Fruit fly (Drosophila melanogaster) whole organism, embryonic: Measurements from ENCODE around the gene Uro.

Experiments
- Asciz ChIP-seq: fragments of 200-800 bp; sonication (Bioruptor generic); optimal IDR thresholded peaks from 2 replicates; lab custom pipeline; 2017; ENCODE audit warnings: missing biosample characterization, mild to moderate bottlenecking, missing genetic modification characterization, missing genetic modification reagents
- CG10267 ChIP-seq: fragments of 200-800 bp; sonication (Bioruptor generic); optimal IDR thresholded peaks from 2 replicates; lab custom pipeline; 2018; ENCODE audit warnings: missing biosample characterization, mild to moderate bottlenecking, missing genetic modification characterization, moderate library complexity
- CG10462 ChIP-seq: fragments of 200-800 bp; sonication (Bioruptor generic); optimal IDR thresholded peaks from 2 replicates; lab custom pipeline; 2016; ENCODE audit warnings: missing biosample characterization, missing genetic modification characterization
- CG10654 ChIP-seq: fragments of 200-800 bp; sonication (Bioruptor generic); optimal IDR thresholded peaks from 2 replicates; lab custom pipeline; 2016; ENCODE audit warnings: missing biosample characterization, missing genetic modification characterization
- CG12769 ChIP-seq: fragments of 200-800 bp; sonication (Bioruptor generic); optimal IDR thresholded peaks from 2 replicates; lab custom pipeline; 2019; ENCODE audit warnings: missing biosample characterization, mild to moderate bottlenecking, missing genetic modification characterization, moderate library complexity
- CG13287 ChIP-seq: fragments of 200-800 bp; sonication (Bioruptor generic); IDR thresholded peaks from 2 replicates; pipeline ENCODE4 v1.3.6; 2022; ENCODE audit warnings: missing biosample characterization, missing genetic modification characterization; ENCODE audit not compliant: partially characterized antibody
- CG14014 ChIP-seq: fragments of 200-800 bp; sonication (Bioruptor generic); IDR thresholded peaks from 2 replicates; pipeline ENCODE4 v1.3.6; 2022; ENCODE audit warnings: missing biosample characterization, missing genetic modification characterization
- CG15479 ChIP-seq: fragments of 200-800 bp; sonication (Bioruptor generic); optimal IDR thresholded peaks from 3 replicates; lab custom pipeline; 2019; ENCODE audit warnings: missing biosample characterization, mild to moderate bottlenecking, missing genetic modification characterization, moderate library complexity
- CG1603 ChIP-seq: fragments of 200-800 bp; sonication (Bioruptor generic); optimal IDR thresholded peaks from 2 replicates; lab custom pipeline; 2019; ENCODE audit warnings: missing biosample characterization, mild to moderate bottlenecking, missing genetic modification characterization, moderate library complexity
- CG17385 ChIP-seq: fragments of 200-800 bp; sonication (Bioruptor generic); optimal IDR thresholded peaks from 3 replicates; lab custom pipeline; 2018; ENCODE audit warnings: missing biosample characterization, mild to moderate bottlenecking, missing genetic modification characterization
- CG17612 ChIP-seq: fragments of 200-800 bp; sonication (Bioruptor generic); IDR thresholded peaks from 2 replicates; pipeline ENCODE4 v1.3.6; 2022; ENCODE audit warnings: missing biosample characterization, missing genetic modification characterization
- CG17802 ChIP-seq: fragments of 200-800 bp; sonication (Bioruptor generic); optimal IDR thresholded peaks from 2 replicates; lab custom pipeline; 2018; ENCODE audit warnings: missing biosample characterization, mild to moderate bottlenecking, missing genetic modification characterization, moderate library complexity
- CG1792 ChIP-seq: fragments of 200-800 bp; sonication (Bioruptor generic); optimal IDR thresholded peaks from 2 replicates; lab custom pipeline; 2016; ENCODE audit warnings: missing biosample characterization, missing genetic modification characterization
- CG18011 ChIP-seq: fragments of 200-800 bp; sonication (Bioruptor generic); optimal IDR thresholded peaks from 2 replicates; lab custom pipeline; 2017; ENCODE audit warnings: missing biosample characterization, missing genetic modification characterization, mild to moderate bottlenecking, moderate library complexity, missing genotype
- CG2889 ChIP-seq: fragments of 200-800 bp; sonication (Bioruptor generic); IDR thresholded peaks from 3 replicates; pipeline ENCODE4 v1.3.6; 2022; ENCODE audit warnings: missing biosample characterization, missing genetic modification characterization
- CG4328 ChIP-seq: fragments of 200-800 bp; sonication (Bioruptor generic); optimal IDR thresholded peaks from 3 replicates; lab custom pipeline; 2017; ENCODE audit warnings: missing biosample characterization, missing genetic modification reagents, missing genetic modification characterization
- CG4854 ChIP-seq: fragments of 200-800 bp; sonication (Bioruptor generic); optimal IDR thresholded peaks from 2 replicates; lab custom pipeline; 2016; ENCODE audit warnings: missing biosample characterization, missing genetic modification characterization, inconsistent platforms
- CG9215 ChIP-seq: fragments of 200-800 bp; sonication (Bioruptor generic); IDR thresholded peaks from 2 replicates; pipeline ENCODE4 v1.3.6; 2022; ENCODE audit warnings: missing biosample characterization, missing genetic modification characterization
- D19B ChIP-seq: fragments of 200-800 bp; sonication (Bioruptor generic); optimal IDR thresholded peaks from 2 replicates; lab custom pipeline; 2017; ENCODE audit warnings: missing biosample characterization, mild to moderate bottlenecking, missing genetic modification characterization
- Doc2 ChIP-seq: fragments of 200-800 bp; sonication (Bioruptor generic); IDR thresholded peaks from 2 replicates; pipeline ENCODE4 v1.3.6; 2022; ENCODE audit warnings: missing biosample characterization, missing genetic modification characterization
- Elba2 ChIP-seq: fragments of 200-800 bp; sonication (Bioruptor generic); optimal IDR thresholded peaks from 3 replicates; lab custom pipeline; 2016; ENCODE audit warnings: missing biosample characterization, missing genetic modification characterization
- Ets65A ChIP-seq: fragments of 200-800 bp; sonication (Bioruptor generic); peaks from one replicate; lab custom pipeline; 2016; ENCODE audit warnings: missing biosample characterization, missing genetic modification characterization
- Gug ChIP-seq: fragments of 200-800 bp; sonication (Bioruptor generic); IDR thresholded peaks from 4 replicates; pipeline ENCODE4 v1.3.6; 2022; ENCODE audit warnings: missing biosample characterization, missing genetic modification characterization
- HLHmδ ChIP-seq: fragments of 200-800 bp; sonication (Bioruptor generic); optimal IDR thresholded peaks from 2 replicates; lab custom pipeline; 2018; ENCODE audit warnings: missing biosample characterization, mild to moderate bottlenecking, missing genetic modification characterization, moderate library complexity
- Opbp ChIP-seq: fragments of 200-800 bp; sonication (Bioruptor generic); IDR thresholded peaks from 3 replicates; pipeline ENCODE4 v1.3.6; 2022; ENCODE audit warnings: missing biosample characterization, missing genetic modification characterization; ENCODE audit not compliant: partially characterized antibody
- Optix ChIP-seq: fragments of 200-800 bp; sonication (Bioruptor generic); IDR thresholded peaks from 3 replicates; pipeline ENCODE4 v1.3.6; 2022; ENCODE audit warnings: missing biosample characterization, missing genetic modification characterization
- Pdp1 ChIP-seq, 2 experiments: fragments of 200-800 bp; sonication (Bioruptor generic); optimal IDR thresholded peaks; 3 replicates each; lab custom pipeline; 2016; ENCODE audit warnings: missing biosample characterization in 2 of 2, missing genetic modification characterization in 2 of 2, mild to moderate bottlenecking in 1 of 2, moderate library complexity in 1 of 2
- Ptx1 ChIP-seq: fragments of 200-800 bp; sonication (Bioruptor generic); IDR thresholded peaks from 2 replicates; pipeline ENCODE4 v1.3.6; 2022; ENCODE audit warnings: missing biosample characterization, missing genetic modification characterization
- ab ChIP-seq: fragments of 200-800 bp; sonication (Bioruptor generic); optimal IDR thresholded peaks from 2 replicates; lab custom pipeline; 2016; ENCODE audit warnings: missing biosample characterization, missing genetic modification characterization
- ase ChIP-seq: fragments of 200-800 bp; sonication (Bioruptor generic); IDR thresholded peaks from 3 replicates; pipeline ENCODE4 v1.3.6; 2022; ENCODE audit warnings: missing biosample characterization, missing genetic modification characterization
- bab2 ChIP-seq: fragments of 200-800 bp; sonication (Bioruptor generic); optimal IDR thresholded peaks from 2 replicates; lab custom pipeline; 2016; ENCODE audit warnings: missing biosample characterization, missing genetic modification characterization
- bbx ChIP-seq: fragments of 200-800 bp; sonication (Bioruptor generic); IDR thresholded peaks from 2 replicates; pipeline ENCODE4 v1.3.6; 2022; ENCODE audit warnings: missing biosample characterization, missing genetic modification characterization; ENCODE audit not compliant: partially characterized antibody
- cato ChIP-seq: fragments of 200-800 bp; sonication (Bioruptor generic); optimal IDR thresholded peaks from 2 replicates; lab custom pipeline; 2016; ENCODE audit warnings: missing biosample characterization, missing genetic modification characterization, borderline replicate concordance
- caup ChIP-seq: fragments of 200-800 bp; sonication (Bioruptor generic); optimal IDR thresholded peaks from 3 replicates; lab custom pipeline; 2017; ENCODE audit warnings: missing biosample characterization, mild to moderate bottlenecking, missing genetic modification characterization, moderate library complexity; ENCODE audit not compliant: severe bottlenecking
- disco-r ChIP-seq: fragments of 200-800 bp; sonication (Bioruptor generic); optimal IDR thresholded peaks from 2 replicates; lab custom pipeline; 2016; ENCODE audit warnings: missing biosample characterization, missing genetic modification characterization
- ems ChIP-seq: fragments of 200-800 bp; sonication (Bioruptor generic); optimal IDR thresholded peaks from 3 replicates; lab custom pipeline; 2016; ENCODE audit warnings: missing biosample characterization, missing genetic modification characterization
- gro ChIP-seq: fragments of 200-800 bp; sonication (Bioruptor generic); optimal IDR thresholded peaks from 2 replicates; lab custom pipeline; 2016; ENCODE audit warnings: missing biosample characterization, missing genetic modification characterization
- kah ChIP-seq: fragments of 200-800 bp; sonication (Bioruptor generic); optimal IDR thresholded peaks from 2 replicates; lab custom pipeline; 2018; ENCODE audit warnings: missing biosample characterization, mild to moderate bottlenecking, missing genetic modification characterization
- lola ChIP-seq, 3 experiments: fragments of >200 bp in 2 of 3; fragments of 200-800 bp in 1 of 3; sonication (Bioruptor generic) in 1 of 3; optimal IDR thresholded peaks; 2 replicates each; lab custom pipeline; 2017 to 2019; ENCODE audit warnings: missing biosample characterization in 3 of 3, missing genetic modification characterization in 3 of 3, mild to moderate bottlenecking in 1 of 3, moderate library complexity in 1 of 3
- nom ChIP-seq: fragments of 200-800 bp; sonication (Bioruptor generic); optimal IDR thresholded peaks from 2 replicates; lab custom pipeline; 2017; ENCODE audit warnings: missing biosample characterization, missing genetic modification characterization, mild to moderate bottlenecking, moderate library complexity, missing genetic modification reagents
- peb ChIP-seq: fragments of 200-800 bp; sonication (Bioruptor generic); IDR thresholded peaks from 2 replicates; pipeline ENCODE4 v1.3.6; 2022; ENCODE audit warnings: missing biosample characterization, missing genetic modification characterization
- pfk ChIP-seq: fragments of 200-800 bp; sonication (Bioruptor generic); optimal IDR thresholded peaks from 2 replicates; lab custom pipeline; 2018; ENCODE audit warnings: missing biosample characterization, mild to moderate bottlenecking, missing genetic modification characterization, moderate library complexity
- slou ChIP-seq: fragments of 200-800 bp; sonication (Bioruptor generic); optimal IDR thresholded peaks from 3 replicates; lab custom pipeline; 2016; ENCODE audit warnings: missing biosample characterization, missing genetic modification characterization
- slp2 ChIP-seq: fragments of 200-800 bp; sonication (Bioruptor generic); optimal IDR thresholded peaks from 2 replicates; lab custom pipeline; 2016; ENCODE audit warnings: missing biosample characterization, missing genetic modification characterization
- stwl ChIP-seq: fragments of 200-800 bp; sonication (Bioruptor generic); optimal IDR thresholded peaks from 3 replicates; lab custom pipeline; 2018; ENCODE audit warnings: missing biosample characterization, mild to moderate bottlenecking, missing genetic modification characterization, moderate library complexity
- tap ChIP-seq: fragments of 200-800 bp; optimal IDR thresholded peaks from 3 replicates; lab custom pipeline; 2019; ENCODE audit warnings: missing biosample characterization, mild to moderate bottlenecking, missing genetic modification characterization, moderate library complexity
- toy ChIP-seq: fragments of 200-800 bp; sonication (Bioruptor generic); IDR thresholded peaks from 2 replicates; pipeline ENCODE4 v1.3.6; 2022; ENCODE audit warnings: missing biosample characterization, missing genetic modification characterization
- tx ChIP-seq: fragments of 200-800 bp; sonication (Bioruptor generic); optimal IDR thresholded peaks from 2 replicates; lab custom pipeline; 2016; ENCODE audit warnings: missing biosample characterization, missing genetic modification characterization
- unc-4 ChIP-seq: fragments of 200-800 bp; sonication (Bioruptor generic); IDR thresholded peaks from 2 replicates; pipeline ENCODE4 v1.3.6; 2022; ENCODE audit warnings: missing biosample characterization, missing genetic modification characterization; ENCODE audit not compliant: partially characterized antibody
- zfh1 ChIP-seq: fragments of 200-800 bp; sonication (Bioruptor generic); IDR thresholded peaks from 3 replicates; pipeline ENCODE4 v1.3.6; 2022; ENCODE audit warnings: missing biosample characterization, missing genetic modification characterization

Gene Uro

DNA sequence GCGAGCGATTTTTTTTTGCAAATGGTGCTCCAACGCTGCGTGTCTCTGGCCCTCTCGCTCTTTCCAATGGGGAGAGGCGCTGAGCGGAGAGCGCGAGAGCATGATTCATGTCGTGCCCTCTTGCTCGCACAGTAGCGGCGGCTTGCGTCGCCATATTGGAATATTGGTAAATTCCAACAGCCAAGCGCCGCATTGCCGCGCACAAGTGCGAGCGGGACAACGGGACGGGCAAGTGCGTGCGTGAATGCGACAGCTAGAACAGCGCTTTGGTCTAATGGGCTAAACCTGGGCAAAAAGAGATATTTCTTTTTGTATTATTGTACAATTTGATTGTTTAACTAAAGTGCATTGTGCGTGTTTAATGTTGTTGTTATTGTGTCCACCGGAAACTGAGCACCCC lies 48.3 kb downstream of the Uro start (continued):
- TF ChIP-seq slp2 (GFP tag; lab: Kevin White, UChicago) (no peak), CG14014 (0 out of 2 replicates have a peak, but pooled peaks have one; percentile 27), CG18011 (GFP tag; lab: Kevin White, UChicago) (no peak), CG17385 (GFP tag; lab: Kevin White, UChicago) (peak; percentile 13), nom (peak; percentile 48), CG13287 (GFP tag; lab: Robert Waterston, UW) (peak; percentile 16; the same call in 1 of the 2 replicates), CG4328 (GFP tag; lab: Kevin White, UChicago) (no peak), peb (no peak), CG9215 (GFP tag; lab: Robert Waterston, UW) (peak; percentile 21; the same call in 1 of the 2 replicates), CG2889 (no peak), slou (no peak), Ets65A (no peak), pfk (GFP tag; lab: Kevin White, UChicago) (peak; percentile 3), zfh1 (GFP tag; lab: Robert Waterston, UW) (peak; percentile 47; the same call in 1 of the 3 replicates), CG1792 (GFP tag; lab: Kevin White, UChicago) (no peak), unc-4 (GFP tag; lab: Robert Waterston, UW) (no peak), caup (GFP tag; lab: Kevin White, UChicago) (no peak), Ptx1 (GFP tag; lab: Robert Waterston, UW) (no peak), disco-r (peak; percentile 26), stwl (peak; percentile 9), ems (GFP tag; lab: Kevin White, UChicago) (no peak), ase (GFP tag; lab: Robert Waterston, UW) (no peak), bab2 (no peak), CG17802 (no peak), tx (GFP tag; lab: Kevin White, UChicago) (no peak), CG17612 (no peak), bbx (GFP tag; lab: Robert Waterston, UW) (peak; percentile 69), Asciz (GFP tag; lab: Kevin White, UChicago) (no peak), CG1603 (tag; lab: Kevin White, UChicago) (peak; percentile 17), CG4854 (no peak), Pdp1 (GFP tag; optimal IDR thresholded peaks at IDR 0.05; lab: Kevin White, UChicago) (peak in 1 of 2 experiments; percentile 14), HLHmδ (GFP tag; lab: Kevin White, UChicago) (peak; percentile 52), Gug (GFP tag; lab: Robert Waterston, UW) (no peak), toy (GFP tag; lab: Robert Waterston, UW) (no peak), CG10462 (no peak), lola (GFP tag; optimal IDR thresholded peaks at IDR 0.05; lab: Kevin White, UChicago) (no peak), tap (tag; lab: Kevin White, UChicago) (no peak), CG12769 (peak; percentile 32), Doc2 (GFP tag; lab: Robert Waterston, UW) (no peak), Opbp (peak; percentile 80), kah (GFP tag; lab: Kevin White, UChicago) (peak; percentile 1), CG10267 (tag; lab: Kevin White, UChicago) (no peak), Optix (GFP tag; lab: Robert Waterston, UW) (no peak), ab (GFP tag; lab: Kevin White, UChicago) (no peak), CG10654 (GFP tag; lab: Kevin White, UChicago) (no peak), cato (GFP tag; lab: Kevin White, UChicago) (no peak), D19B (GFP tag; lab: Kevin White, UChicago) (no peak), gro (GFP tag; lab: Kevin White, UChicago) (no peak), Elba2 (GFP tag; lab: Kevin White, UChicago) (peak; percentile 98), CG15479 (GFP tag; lab: Kevin White, UChicago) (peak; percentile 82)
